Worm (Caenorhabditis elegans): Measurements from ENCODE around the gene F40G9.5.
"Not testable (repeated sequence)": the region's sequence is repeated elsewhere in the genome, so short reads cannot be mapped to it uniquely, and the experiment has no call there.

DNA sequence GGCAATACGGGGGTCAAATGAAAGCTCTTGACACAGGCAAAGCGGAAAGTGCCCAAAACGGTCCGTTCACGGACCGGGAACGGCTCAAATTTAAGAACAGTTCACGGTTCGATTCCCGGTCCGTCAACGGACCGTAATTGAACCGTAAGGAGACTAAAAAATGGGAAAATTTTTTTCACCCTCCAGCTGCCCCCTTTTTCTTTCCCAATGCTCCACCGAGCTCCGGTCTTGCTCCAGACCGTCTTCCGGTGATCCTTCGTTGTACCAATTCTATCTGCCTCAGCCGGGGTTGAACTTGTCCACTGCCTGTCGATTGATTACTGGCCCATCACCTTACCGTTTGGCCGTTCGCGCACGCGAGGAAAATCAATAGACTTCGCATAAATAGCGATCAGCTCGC lies 51.9 kb downstream of the F40G9.5 start:
- not testable (repeated sequence) for TF ChIP-seq nhr-77 (tag; optimal IDR thresholded peaks at IDR 0.05); gei-8 (GFP tag; optimal IDR thresholded peaks at IDR 0.05); nhr-28 (tag; optimal IDR thresholded peaks at IDR 0.05); nhr-11 (tag; optimal IDR thresholded peaks at IDR 0.05); spr-3 (GFP tag; optimal IDR thresholded peaks at IDR 0.05); lin-13 (GFP tag; optimal IDR thresholded peaks at IDR 0.05)
